Fruit fly (Drosophila melanogaster) whole organism, embryonic: ENCODE results near the gene Tom70.
A peak's percentile ranks its signal among the peaks of the same experiment; 100 is the strongest.

Source experiments
- CG12391 ChIP-seq: fragments of 200-800 bp; sonication (Bioruptor generic); optimal IDR thresholded peaks from 3 replicates; lab custom pipeline; 2018; ENCODE audit warnings: missing biosample characterization, mild to moderate bottlenecking, missing genetic modification characterization, moderate library complexity
- CG1603 ChIP-seq: fragments of 200-800 bp; sonication (Bioruptor generic); optimal IDR thresholded peaks from 2 replicates; lab custom pipeline; 2019; ENCODE audit warnings: missing biosample characterization, mild to moderate bottlenecking, missing genetic modification characterization, moderate library complexity
- CG17361 ChIP-seq: fragments of 200-800 bp; sonication (Bioruptor generic); IDR thresholded peaks from 3 replicates; pipeline ENCODE4 v1.3.6; 2022; ENCODE audit warnings: missing biosample characterization, missing genetic modification characterization
- CG17612 ChIP-seq: fragments of 200-800 bp; sonication (Bioruptor generic); IDR thresholded peaks from 2 replicates; pipeline ENCODE4 v1.3.6; 2022; ENCODE audit warnings: missing biosample characterization, missing genetic modification characterization
- CG2199 ChIP-seq: fragments of 200-800 bp; sonication (Bioruptor generic); IDR thresholded peaks from 3 replicates; pipeline ENCODE4 v1.3.6; 2022; ENCODE audit warnings: missing biosample characterization, missing genetic modification characterization
- CG3726 ChIP-seq: fragments of 200-800 bp; sonication (Bioruptor generic); IDR thresholded peaks from 3 replicates; pipeline ENCODE4, ENCODE4 v1.3.6; 2022; ENCODE audit warnings: missing biosample characterization, missing genetic modification characterization
- bsh ChIP-seq, 2 experiments: fragments of 200-800 bp; sonication (Bioruptor generic); optimal IDR thresholded peaks; 2 replicates each; lab custom pipeline; 2017 to 2018; ENCODE audit warnings: mild to moderate bottlenecking in 2 of 2, missing biosample characterization in 2 of 2, missing genetic modification characterization in 2 of 2, moderate library complexity in 1 of 2
- mam ChIP-seq: fragments of 200-800 bp; sonication (Bioruptor generic); optimal IDR thresholded peaks from 3 replicates; lab custom pipeline; 2016; ENCODE audit warnings: missing biosample characterization, missing genetic modification characterization
- wek ChIP-seq: fragments of 200-800 bp; sonication (Bioruptor generic); optimal IDR thresholded peaks from 3 replicates; lab custom pipeline; 2018; ENCODE audit warnings: missing biosample characterization, mild to moderate bottlenecking, missing genetic modification characterization, moderate library complexity

The Tom70 gene

DNA sequence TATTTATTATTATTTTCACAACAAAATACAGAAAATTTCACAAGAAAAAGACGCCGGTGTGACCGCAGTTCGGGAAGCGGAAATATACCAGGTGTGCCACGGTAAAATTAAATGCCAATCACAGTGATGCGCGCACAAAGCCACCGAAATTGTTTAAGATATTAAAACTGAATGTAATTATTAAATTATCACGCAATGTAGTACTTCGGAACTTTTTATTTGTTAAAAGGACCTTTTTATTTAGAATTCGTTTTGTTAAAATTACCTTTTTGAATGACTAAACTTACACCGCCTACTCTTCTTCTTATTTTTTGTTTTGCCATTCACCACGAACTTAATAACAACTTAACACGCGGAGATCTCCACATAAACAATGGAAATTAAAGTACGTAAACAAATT is 50.4 kb downstream of the Tom70 start, which contains the start of the genes CG6686 and CG34163 (continued):
- TF ChIP-seq CG12391 (tag; lab: Kevin White, UChicago) (peak; percentile 59), CG3726 (GFP tag; lab: Robert Waterston, UW) (no peak), CG1603 (peak; percentile 29), CG17361 (GFP tag; lab: Robert Waterston, UW) (peak; percentile 61; the same call in 2 of the 3 replicates), CG17612 (GFP tag; lab: Robert Waterston, UW) (no peak), bsh (GFP tag; optimal IDR thresholded peaks at IDR 0.05; lab: Kevin White, UChicago) (peak in 1 of 2 experiments; percentile 14), mam (GFP tag; lab: Kevin White, UChicago) (peak; percentile 44), CG2199 (0 out of 3 replicates have a peak, but pooled peaks have one; percentile 29), wek (GFP tag; lab: Kevin White, UChicago) (no peak)
